Worm (Caenorhabditis elegans) whole organism, L2 larva: ENCODE data around the gene sri-60.

Source experiments
- egl-27 ChIP-seq: sonication (generic microtip); optimal IDR thresholded peaks from 3 replicates; lab custom pipeline; 2017; ENCODE audit warnings: missing biosample characterization, missing genetic modification reagents, missing genetic modification characterization
- nhr-237 ChIP-seq: fragments of 150-350 bp; optimal IDR thresholded peaks from 2 replicates; lab custom pipeline; 2014; ENCODE audit warnings: missing biosample characterization, missing genetic modification characterization
- unc-55 ChIP-seq: fragments of 150-350 bp; sonication (generic microtip); optimal IDR thresholded peaks from 3 replicates; lab custom pipeline; 2014; ENCODE audit warnings: missing biosample characterization, missing genetic modification reagents, missing genetic modification characterization

ce11 chrII:2721992-2722391 lies 19.3 kb upstream of the sri-60 start:
- TF ChIP-seq egl-27 (tag; lab: Kevin White, UChicago) (no peak), unc-55 (GFP tag; lab: Kevin White, UChicago) (no peak), nhr-237 (no peak)
